Worm (Caenorhabditis elegans) whole organism, late embryonic: ENCODE measurements around the gene pod-1.
A peak's percentile ranks its signal among the peaks of the same experiment; 100 is the strongest.

Experiments used
- C08G9.2 ChIP-seq: sonication (generic microtip); optimal IDR thresholded peaks from 2 replicates; lab custom pipeline; 2016; ENCODE audit warnings: mild to moderate bottlenecking, missing genetic modification characterization, moderate library complexity, missing compliant biosample characterization
- F13H6.1 ChIP-seq: sonication (generic microtip); optimal IDR thresholded peaks from 2 replicates; lab custom pipeline; 2016; ENCODE audit warnings: missing genetic modification characterization, missing compliant biosample characterization
- ahr-1 ChIP-seq: sonication (generic microtip); optimal IDR thresholded peaks from 2 replicates; lab custom pipeline; 2016; ENCODE audit warnings: missing genetic modification characterization, missing compliant biosample characterization
- ceh-14 ChIP-seq: sonication (generic microtip); optimal IDR thresholded peaks from 2 replicates; lab custom pipeline; 2016; ENCODE audit warnings: missing genotype, missing genetic modification characterization, missing compliant biosample characterization
- ceh-2 ChIP-seq: sonication (generic microtip); optimal IDR thresholded peaks from 2 replicates; lab custom pipeline; 2016; ENCODE audit warnings: missing genotype, missing genetic modification characterization, missing compliant biosample characterization
- ceh-24 ChIP-seq: sonication (generic microtip); optimal IDR thresholded peaks from 2 replicates; lab custom pipeline; 2016; ENCODE audit warnings: mild to moderate bottlenecking, missing genetic modification characterization, missing compliant biosample characterization
- ceh-31 ChIP-seq: sonication (generic microtip); optimal IDR thresholded peaks from 2 replicates; lab custom pipeline; 2016; ENCODE audit warnings: missing genetic modification characterization, missing compliant biosample characterization
- ceh-45 ChIP-seq: fragments of 200-800 bp; sonication (Bioruptor generic); IDR thresholded peaks from 2 replicates; pipeline ENCODE4 v1.3.6; 2022; ENCODE audit warnings: missing genetic modification reagents, missing genetic modification characterization, missing compliant biosample characterization
- ceh-48 ChIP-seq: sonication (generic microtip); optimal IDR thresholded peaks from 2 replicates; lab custom pipeline; 2016; ENCODE audit warnings: missing genetic modification characterization, inconsistent platforms, missing compliant biosample characterization
- ceh-6 ChIP-seq: fragments of 200-800 bp; sonication (Bioruptor generic); optimal IDR thresholded peaks from 2 replicates; lab custom pipeline; 2018; ENCODE audit warnings: mild to moderate bottlenecking, missing genetic modification characterization, missing compliant biosample characterization
- che-1 ChIP-seq: sonication (generic microtip); optimal IDR thresholded peaks from 2 replicates; lab custom pipeline; 2016; ENCODE audit warnings: mild to moderate bottlenecking, missing genetic modification characterization, missing compliant biosample characterization
- dve-1 ChIP-seq: sonication (generic microtip); optimal IDR thresholded peaks from 2 replicates; lab custom pipeline; 2017; ENCODE audit warnings: antibody characterized with exemption, mild to moderate bottlenecking, missing genetic modification characterization, missing compliant biosample characterization
- elt-2 ChIP-seq: sonication (generic microtip); optimal IDR thresholded peaks from 2 replicates; lab custom pipeline; 2016; ENCODE audit warnings: missing genetic modification reagents, missing genetic modification characterization, missing compliant biosample characterization
- elt-4 ChIP-seq: sonication (generic microtip); optimal IDR thresholded peaks from 2 replicates; lab custom pipeline; 2016; ENCODE audit warnings: missing genetic modification characterization, missing compliant biosample characterization
- ets-4 ChIP-seq: sonication (generic microtip); optimal IDR thresholded peaks from 2 replicates; lab custom pipeline; 2016; ENCODE audit warnings: missing genetic modification characterization, missing compliant biosample characterization
- fax-1 ChIP-seq: sonication (generic microtip); optimal IDR thresholded peaks from 2 replicates; lab custom pipeline; 2016; ENCODE audit warnings: missing genotype, missing genetic modification characterization, missing compliant biosample characterization
- fkh-6 ChIP-seq: sonication (generic microtip); optimal IDR thresholded peaks from 2 replicates; lab custom pipeline; 2016; ENCODE audit warnings: missing genetic modification characterization, missing compliant biosample characterization
- gmeb-2 ChIP-seq: sonication (generic microtip); optimal IDR thresholded peaks from 2 replicates; lab custom pipeline; 2016; ENCODE audit warnings: missing genetic modification characterization, inconsistent platforms, missing compliant biosample characterization
- hlh-13 ChIP-seq: fragments of 200-800 bp; sonication (Bioruptor generic); optimal IDR thresholded peaks from 2 replicates; lab custom pipeline; 2018; ENCODE audit warnings: mild to moderate bottlenecking, missing genetic modification characterization, missing compliant biosample characterization
- hlh-15 ChIP-seq: sonication (generic microtip); optimal IDR thresholded peaks from 2 replicates; lab custom pipeline; 2016; ENCODE audit warnings: missing genetic modification characterization, missing compliant biosample characterization
- hlh-30 ChIP-seq: sonication (generic microtip); optimal IDR thresholded peaks from 2 replicates; lab custom pipeline; 2017; ENCODE audit warnings: antibody characterized with exemption, missing genetic modification characterization, missing compliant biosample characterization; ENCODE audit not compliant: insufficient read depth
- hlh-6 ChIP-seq: sonication (generic microtip); optimal IDR thresholded peaks from 2 replicates; lab custom pipeline; 2016; ENCODE audit warnings: missing genotype, missing genetic modification characterization, missing compliant biosample characterization
- hlh-8 ChIP-seq: sonication (generic microtip); optimal IDR thresholded peaks from 2 replicates; lab custom pipeline; 2016; ENCODE audit warnings: missing genotype, missing genetic modification characterization, missing compliant biosample characterization
- mec-3 ChIP-seq: sonication (generic microtip); optimal IDR thresholded peaks from 2 replicates; lab custom pipeline; 2016; ENCODE audit warnings: borderline replicate concordance, missing genetic modification characterization, missing compliant biosample characterization
- nhr-232 ChIP-seq: sonication (generic microtip); optimal IDR thresholded peaks from 2 replicates; lab custom pipeline; 2016; ENCODE audit warnings: missing genetic modification characterization, missing compliant biosample characterization
- odd-2 ChIP-seq: sonication (generic microtip); optimal IDR thresholded peaks from 2 replicates; lab custom pipeline; 2017; ENCODE audit warnings: antibody characterized with exemption, mild to moderate bottlenecking, missing genetic modification characterization, missing compliant biosample characterization
- pat-9 ChIP-seq: fragments of 200-800 bp; sonication (Bioruptor generic); optimal IDR thresholded peaks from 2 replicates; lab custom pipeline; 2018; ENCODE audit warnings: mild to moderate bottlenecking, missing genetic modification characterization, moderate library complexity, missing compliant biosample characterization
- pax-1 ChIP-seq: fragments of 150-350 bp; optimal IDR thresholded peaks from 2 replicates; lab custom pipeline; 2014; ENCODE audit warnings: missing biosample characterization, missing genetic modification characterization
- ref-2 ChIP-seq: sonication (generic microtip); optimal IDR thresholded peaks from 2 replicates; lab custom pipeline; 2016; ENCODE audit warnings: missing genetic modification characterization, missing compliant biosample characterization
- rnt-1 ChIP-seq: sonication (generic microtip); optimal IDR thresholded peaks from 2 replicates; lab custom pipeline; 2016; ENCODE audit warnings: missing genetic modification characterization, missing compliant biosample characterization
- sox-2 ChIP-seq: fragments of 200-800 bp; sonication (Bioruptor generic); IDR thresholded peaks from 2 replicates; pipeline ENCODE4 v1.3.6; 2022; ENCODE audit warnings: missing genetic modification reagents, missing genetic modification characterization, missing compliant biosample characterization
- sox-4 ChIP-seq: sonication (generic microtip); optimal IDR thresholded peaks from 2 replicates; lab custom pipeline; 2017; ENCODE audit warnings: mild to moderate bottlenecking, missing genetic modification characterization, inconsistent platforms, missing compliant biosample characterization
- syd-9 ChIP-seq: sonication (generic microtip); optimal IDR thresholded peaks from 2 replicates; lab custom pipeline; 2016; ENCODE audit warnings: mild to moderate bottlenecking, missing genetic modification characterization, moderate library complexity, missing compliant biosample characterization
- tbx-2 ChIP-seq: sonication (generic microtip); optimal IDR thresholded peaks from 2 replicates; lab custom pipeline; 2016; ENCODE audit warnings: missing genetic modification characterization, missing compliant biosample characterization
- tbx-7 ChIP-seq: sonication (generic microtip); optimal IDR thresholded peaks from 2 replicates; lab custom pipeline; 2016; ENCODE audit warnings: missing genotype, missing genetic modification characterization, missing compliant biosample characterization
- unc-42 ChIP-seq: sonication (generic microtip); optimal IDR thresholded peaks from 2 replicates; lab custom pipeline; 2016; ENCODE audit warnings: missing genotype, missing genetic modification characterization, missing compliant biosample characterization
- unc-55 ChIP-seq: sonication (generic microtip); optimal IDR thresholded peaks from 2 replicates; lab custom pipeline; 2017; ENCODE audit warnings: missing biosample characterization, missing genetic modification reagents, missing genetic modification characterization
- zip-5 ChIP-seq: sonication (generic microtip); optimal IDR thresholded peaks from 2 replicates; lab custom pipeline; 2016; ENCODE audit warnings: missing genetic modification characterization, missing compliant biosample characterization
- ztf-16 ChIP-seq: sonication (generic microtip); optimal IDR thresholded peaks from 2 replicates; lab custom pipeline; 2017; ENCODE audit warnings: missing genetic modification characterization, missing compliant biosample characterization

Gene pod-1

ce11 chrIII:13484024-13484423 lies 39.9 kb downstream of the pod-1 start, which contains the start of gene acc-4:
Gene acc-4 (minus strand): TSS chrIII:13484124.
- TF ChIP-seq C08G9.2 (tag; lab: Kevin White, UChicago) = no peak
- no peak for TF ChIP-seq dve-1 (tag; lab: Kevin White, UChicago)
- no peak for TF ChIP-seq hlh-6 (tag; lab: Kevin White, UChicago)
- TF ChIP-seq elt-2 (tag; lab: Kevin White, UChicago) = no peak
- TF ChIP-seq sox-4 (tag; lab: Kevin White, UChicago) = no peak
- no peak for TF ChIP-seq hlh-15 (tag; lab: Kevin White, UChicago)
- no peak for TF ChIP-seq tbx-7 (tag; lab: Kevin White, UChicago)
- no peak for TF ChIP-seq ceh-31 (tag; lab: Kevin White, UChicago)
- TF ChIP-seq ceh-24 (tag; lab: Kevin White, UChicago) = no peak
- TF ChIP-seq pat-9 (tag; lab: Kevin White, UChicago) = no peak
- no peak for TF ChIP-seq mec-3 (tag; lab: Kevin White, UChicago)
- no peak for TF ChIP-seq ztf-16 (tag; lab: Kevin White, UChicago)
- no peak for TF ChIP-seq odd-2
- no peak for TF ChIP-seq pax-1 (tag; lab: Kevin White, UChicago)

DNA sequence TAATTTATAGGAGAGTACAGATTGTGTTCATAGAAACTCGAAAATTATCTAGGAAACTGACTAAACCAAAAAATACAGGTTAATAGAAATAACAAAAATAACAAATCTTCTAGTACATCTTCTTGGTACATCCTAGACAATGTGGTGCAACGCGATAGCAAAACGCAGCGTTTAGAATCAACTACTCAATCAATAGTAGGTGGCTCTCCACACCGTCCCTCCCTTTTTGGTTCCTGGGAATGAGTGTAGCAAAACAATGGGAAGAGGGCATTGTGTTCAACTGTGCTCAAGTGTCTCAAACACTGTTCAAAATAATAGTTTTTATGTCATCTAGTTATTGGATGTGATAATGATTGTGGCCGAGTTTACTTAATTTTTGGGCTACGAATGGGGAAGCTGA lies 47.2 kb downstream of the pod-1 start, which contains the start of gene T27E9.6:
TSS of gene T27E9.6 (minus strand) at position 101 of the 400 bp plus-strand sequence.
- TF ChIP-seq che-1 (no peak), sox-2 (GFP tag; lab: Robert Waterston, UW) (no peak), tbx-7 (tag; lab: Kevin White, UChicago) (no peak), hlh-13 (GFP tag; lab: Kevin White, UChicago) (no peak), unc-55 (no peak), hlh-30 (no peak), ceh-14 (tag; lab: Kevin White, UChicago) (no peak), syd-9 (no peak), fkh-6 (tag; lab: Kevin White, UChicago) (no peak), F13H6.1 (tag; lab: Kevin White, UChicago) (no peak), elt-4 (tag; lab: Kevin White, UChicago) (no peak), dve-1 (tag; lab: Kevin White, UChicago) (no peak), pax-1 (tag; lab: Kevin White, UChicago) (no peak), unc-42 (tag; lab: Kevin White, UChicago) (no peak), gmeb-2 (tag; lab: Kevin White, UChicago) (no peak)
- TF ChIP-seq, all 69 proteins: peak for 0

DNA sequence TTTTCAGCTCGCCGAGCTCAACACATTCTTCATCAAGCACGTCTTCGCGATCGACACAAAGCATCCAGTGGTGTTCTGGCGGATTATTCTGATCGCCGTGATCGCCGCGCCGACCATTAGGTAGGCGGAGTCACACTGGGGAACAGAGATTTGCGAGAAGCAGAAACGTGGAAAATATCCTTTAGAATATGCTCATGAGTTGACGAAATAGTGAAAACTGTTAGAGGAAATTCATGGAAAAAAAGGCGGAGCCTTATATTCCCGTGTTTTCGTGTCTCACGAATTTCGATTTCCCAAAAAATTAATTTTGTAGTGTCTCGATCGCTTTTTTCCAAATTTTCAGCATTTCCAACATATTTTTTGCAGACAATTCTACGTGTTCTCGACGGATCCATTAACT lies 49.4 kb downstream of the pod-1 start:
- TF ChIP-seq pax-1 (tag; lab: Kevin White, UChicago) (no peak), tbx-2 (tag; lab: Kevin White, UChicago) (peak; percentile 81), ceh-2 (tag; lab: Kevin White, UChicago) (peak; percentile 71), fkh-6 (tag; lab: Kevin White, UChicago) (peak; percentile 49), zip-5 (tag; lab: Kevin White, UChicago) (peak; percentile 78), ceh-48 (tag; lab: Kevin White, UChicago) (no peak), tbx-7 (tag; lab: Kevin White, UChicago) (peak; percentile 85), nhr-232 (tag; lab: Kevin White, UChicago) (no peak), rnt-1 (tag; lab: Kevin White, UChicago) (peak; percentile 43), hlh-13 (GFP tag; lab: Kevin White, UChicago) (no peak), ceh-6 (GFP tag; lab: Kevin White, UChicago) (peak; percentile 13), ets-4 (tag; lab: Kevin White, UChicago) (peak; percentile 32), ref-2 (tag; lab: Kevin White, UChicago) (peak; percentile 47), hlh-8 (tag; lab: Kevin White, UChicago) (peak; percentile 44), ceh-24 (tag; lab: Kevin White, UChicago) (no peak), ceh-31 (tag; lab: Kevin White, UChicago) (peak; percentile 84), ahr-1 (tag; lab: Kevin White, UChicago) (peak; percentile 28), fax-1 (tag; lab: Kevin White, UChicago) (peak; percentile 57), hlh-6 (tag; lab: Kevin White, UChicago) (no peak), C08G9.2 (tag; lab: Kevin White, UChicago) (peak; percentile 79), ceh-14 (tag; lab: Kevin White, UChicago) (peak; percentile 29), elt-2 (tag; lab: Kevin White, UChicago) (peak; percentile 59), ceh-45 (GFP tag; lab: Robert Waterston, UW) (no peak)
